Worm (Caenorhabditis elegans) whole organism, L1 larva: ENCODE measurements around the gene T09F5.1.

Experiments
- C04F5.9 ChIP-seq: sonication (generic microtip); optimal IDR thresholded peaks from 2 replicates; lab custom pipeline; 2016; ENCODE audit warnings: missing genetic modification characterization, missing compliant biosample characterization
- F16B12.6 ChIP-seq: fragments of 150-350 bp; optimal IDR thresholded peaks from 2 replicates; lab custom pipeline; 2014; ENCODE audit warnings: missing biosample characterization, missing genetic modification characterization
- aha-1 ChIP-seq: fragments of 150-350 bp; optimal IDR thresholded peaks from 2 replicates; lab custom pipeline; 2014; ENCODE audit warnings: missing biosample characterization, missing genetic modification characterization
- alr-1 ChIP-seq: fragments of 200-800 bp; sonication (Bioruptor generic); optimal IDR thresholded peaks from 2 replicates; lab custom pipeline; 2018; ENCODE audit warnings: borderline replicate concordance, mild to moderate bottlenecking, missing genetic modification characterization, missing compliant biosample characterization
- aly-2 ChIP-seq: fragments of 150-350 bp; optimal IDR thresholded peaks from 2 replicates; lab custom pipeline; 2014; ENCODE audit warnings: missing biosample characterization, missing genetic modification characterization
- ceh-63 ChIP-seq: fragments of 200-800 bp; sonication (Bioruptor generic); optimal IDR thresholded peaks from 2 replicates; lab custom pipeline; 2018; ENCODE audit warnings: mild to moderate bottlenecking, missing genetic modification characterization, missing compliant biosample characterization
- ceh-82 ChIP-seq, 3 experiments: fragments of 150-350 bp in 1 of 3; sonication (generic microtip) in 2 of 3; optimal IDR thresholded peaks; 2 replicates each; lab custom pipeline; 2014 to 2017; ENCODE audit warnings: missing biosample characterization in 3 of 3, missing genetic modification characterization in 3 of 3
- ceh-88 ChIP-seq: fragments of 200-800 bp; sonication (Bioruptor generic); IDR thresholded peaks from 2 replicates; pipeline ENCODE4 v1.3.6; 2022; ENCODE audit warnings: missing genetic modification characterization, missing compliant biosample characterization
- ceh-90 ChIP-seq: sonication (generic microtip); optimal IDR thresholded peaks from 2 replicates; lab custom pipeline; 2016; ENCODE audit warnings: missing genetic modification characterization, missing compliant biosample characterization
- dsc-1 ChIP-seq: sonication (generic microtip); optimal IDR thresholded peaks from 2 replicates; lab custom pipeline; 2016; ENCODE audit warnings: mild to moderate bottlenecking, missing genetic modification characterization, missing compliant biosample characterization
- efl-1 ChIP-seq, 4 experiments: fragments of 150-350 bp; optimal IDR thresholded peaks in 3 of 4; peaks in 1 of 4; 1 replicate in 1 of 4; 2 replicates in 3 of 4; lab custom pipeline; 2014; ENCODE audit warnings: missing biosample characterization in 2 of 4, missing genetic modification characterization in 2 of 4, missing genetic modification reagents in 2 of 4
- efl-3 ChIP-seq: fragments of 200-800 bp; sonication (Bioruptor generic); optimal IDR thresholded peaks from 2 replicates; lab custom pipeline; 2018; ENCODE audit warnings: mild to moderate bottlenecking, missing genetic modification characterization, missing compliant biosample characterization
- egl-27 ChIP-seq, 2 experiments: fragments of 150-350 bp in 1 of 2; sonication (generic microtip); optimal IDR thresholded peaks; 3 replicates each; lab custom pipeline; 2017 to 2018; ENCODE audit warnings: missing biosample characterization in 2 of 2, missing genetic modification characterization in 2 of 2, missing genetic modification reagents in 2 of 2
- elt-2 ChIP-seq: sonication (generic microtip); optimal IDR thresholded peaks from 2 replicates; lab custom pipeline; 2016; ENCODE audit warnings: missing genetic modification characterization, mild to moderate bottlenecking, inconsistent platforms, missing compliant biosample characterization, missing genetic modification reagents
- fos-1 ChIP-seq: fragments of 150-350 bp; optimal IDR thresholded peaks from 2 replicates; lab custom pipeline; 2014; ENCODE audit warnings: missing biosample characterization, missing genetic modification characterization
- hlh-4 ChIP-seq: sonication (generic microtip); optimal IDR thresholded peaks from 2 replicates; lab custom pipeline; 2016; ENCODE audit warnings: mild to moderate bottlenecking, missing genetic modification characterization, missing compliant biosample characterization
- hpl-2 ChIP-seq: fragments of 150-350 bp; optimal IDR thresholded peaks from 2 replicates; lab custom pipeline; 2014; ENCODE audit warnings: missing biosample characterization, missing genetic modification reagents, missing genetic modification characterization
- irx-1 ChIP-seq: sonication (generic microtip); optimal IDR thresholded peaks from 2 replicates; lab custom pipeline; 2016; ENCODE audit warnings: missing genetic modification characterization, missing compliant biosample characterization
- jun-1 ChIP-seq: fragments of 150-350 bp; optimal IDR thresholded peaks from 2 replicates; lab custom pipeline; 2014; ENCODE audit warnings: missing biosample characterization, missing genetic modification reagents, missing genetic modification characterization
- lin-14 ChIP-seq: fragments of 200-800 bp; sonication (Bioruptor generic); optimal IDR thresholded peaks from 2 replicates; lab custom pipeline; 2018; ENCODE audit warnings: mild to moderate bottlenecking, missing genetic modification characterization, moderate library complexity, missing compliant biosample characterization
- lin-35 ChIP-seq, 2 experiments: fragments of 150-350 bp; optimal IDR thresholded peaks; 2 replicates each; lab custom pipeline; 2014; ENCODE audit warnings: missing biosample characterization in 2 of 2, missing genetic modification characterization in 2 of 2, missing genetic modification reagents in 2 of 2
- lin-39 ChIP-seq: fragments of 150-350 bp; optimal IDR thresholded peaks from 2 replicates; lab custom pipeline; 2014; ENCODE audit warnings: missing biosample characterization, missing genetic modification reagents, missing genetic modification characterization
- lir-3 ChIP-seq: sonication (generic microtip); optimal IDR thresholded peaks from 2 replicates; lab custom pipeline; 2016; ENCODE audit warnings: mild to moderate bottlenecking, missing genetic modification characterization, moderate library complexity, missing compliant biosample characterization; ENCODE audit not compliant: poor library complexity
- nhr-11 ChIP-seq: fragments of 150-350 bp; optimal IDR thresholded peaks from 2 replicates; lab custom pipeline; 2014; ENCODE audit warnings: missing biosample characterization, missing genetic modification characterization
- nhr-19 ChIP-seq: fragments of 200-800 bp; sonication (Bioruptor generic); conservative IDR thresholded peaks from 2 replicates; pipeline ENCODE4 v1.3.6; 2022; ENCODE audit warnings: missing genetic modification characterization, missing compliant biosample characterization
- nhr-20 ChIP-seq: sonication (generic microtip); optimal IDR thresholded peaks from 2 replicates; lab custom pipeline; 2016; ENCODE audit warnings: mild to moderate bottlenecking, missing genetic modification characterization, missing compliant biosample characterization
- nhr-28 ChIP-seq: fragments of 150-350 bp; optimal IDR thresholded peaks from 2 replicates; lab custom pipeline; 2014; ENCODE audit warnings: missing biosample characterization, missing genetic modification characterization
- nhr-77 ChIP-seq: fragments of 150-350 bp; optimal IDR thresholded peaks from 2 replicates; lab custom pipeline; 2014; ENCODE audit warnings: missing biosample characterization, missing genetic modification characterization
- nhr-84 ChIP-seq: sonication (generic microtip); optimal IDR thresholded peaks from 2 replicates; lab custom pipeline; 2017; ENCODE audit warnings: missing biosample characterization, missing genetic modification characterization
- nhr-85 ChIP-seq: sonication (generic microtip); peaks from one replicate; lab custom pipeline; 2016; ENCODE audit warnings: missing genetic modification characterization, inconsistent platforms, missing compliant biosample characterization
- pag-3 ChIP-seq: sonication (generic microtip); optimal IDR thresholded peaks from 2 replicates; lab custom pipeline; 2017; ENCODE audit warnings: missing genetic modification characterization, mild to moderate bottlenecking, missing compliant biosample characterization, antibody characterized with exemption, borderline replicate concordance; ENCODE audit not compliant: insufficient read depth
- rnt-1 ChIP-seq: sonication (generic microtip); optimal IDR thresholded peaks from 2 replicates; lab custom pipeline; 2016; ENCODE audit warnings: mild to moderate bottlenecking, missing genetic modification characterization, moderate library complexity, missing compliant biosample characterization
- skn-1 ChIP-seq: fragments of 150-350 bp; optimal IDR thresholded peaks from 2 replicates; lab custom pipeline; 2014; ENCODE audit warnings: missing biosample characterization, missing genetic modification characterization
- snu-23 ChIP-seq: sonication (generic microtip); optimal IDR thresholded peaks from 2 replicates; lab custom pipeline; 2016; ENCODE audit warnings: missing genetic modification characterization, missing compliant biosample characterization
- sptf-1 ChIP-seq: fragments of 150-350 bp; optimal IDR thresholded peaks from 2 replicates; lab custom pipeline; 2014; ENCODE audit warnings: missing biosample characterization, missing genetic modification characterization
- sup-37 ChIP-seq: fragments of 200-800 bp; sonication (Bioruptor generic); optimal IDR thresholded peaks from 2 replicates; lab custom pipeline; 2018; ENCODE audit warnings: mild to moderate bottlenecking, missing genetic modification characterization, missing compliant biosample characterization
- tbx-2 ChIP-seq: sonication (generic microtip); optimal IDR thresholded peaks from 2 replicates; lab custom pipeline; 2016; ENCODE audit warnings: missing genetic modification characterization, missing compliant biosample characterization
- tlp-1 ChIP-seq: fragments of 150-350 bp; optimal IDR thresholded peaks from 2 replicates; lab custom pipeline; 2014; ENCODE audit warnings: missing biosample characterization, missing genetic modification characterization
- unc-130 ChIP-seq: fragments of 150-350 bp; optimal IDR thresholded peaks from 2 replicates; lab custom pipeline; 2017; ENCODE audit warnings: missing biosample characterization, missing genetic modification characterization, inconsistent platforms
- unc-30 ChIP-seq: sonication (generic microtip); optimal IDR thresholded peaks from 2 replicates; lab custom pipeline; 2017; ENCODE audit warnings: missing biosample characterization, missing genetic modification characterization
- unc-86 ChIP-seq: sonication (generic microtip); optimal IDR thresholded peaks from 2 replicates; lab custom pipeline; 2016; ENCODE audit warnings: missing genetic modification characterization, missing compliant biosample characterization
- xbp-1 ChIP-seq: sonication (generic microtip); optimal IDR thresholded peaks from 2 replicates; lab custom pipeline; 2016; ENCODE audit warnings: missing genetic modification characterization, missing compliant biosample characterization
- ztf-4 ChIP-seq: fragments of 150-350 bp; optimal IDR thresholded peaks from 2 replicates; lab custom pipeline; 2014; ENCODE audit warnings: missing biosample characterization, missing genetic modification characterization

T09F5.1 gene

ce11 chrV:15143798-15144197, 5.1 kb upstream of the T09F5.1 start, which contains the start of gene K08F9.4 (continued):
- TF ChIP-seq alr-1 (tag; lab: Kevin White, UChicago) (no peak), ztf-4 (no peak), C04F5.9 (tag; lab: Kevin White, UChicago) (no peak), lin-39 (tag; lab: Kevin White, UChicago) (no peak), jun-1 (tag; lab: Kevin White, UChicago) (no peak), unc-86 (tag; lab: Kevin White, UChicago) (peak; percentile 38), dsc-1 (tag; lab: Kevin White, UChicago) (no peak), ceh-82 (tag; optimal IDR thresholded peaks at IDR 0.05; lab: Kevin White, UChicago) (peak; percentile 24 to 71 (median 55)), snu-23 (peak; percentile 79), elt-2 (tag; lab: Kevin White, UChicago) (no peak), aha-1 (tag; lab: Kevin White, UChicago) (no peak), nhr-84 (no peak), nhr-85 (tag; lab: Kevin White, UChicago) (peak; percentile 89), nhr-77 (tag; lab: Kevin White, UChicago) (no peak), lin-35 (GFP tag; optimal IDR thresholded peaks at IDR 0.05; lab: Kevin White, UChicago) (peak; percentile 75 to 85), pag-3 (tag; lab: Kevin White, UChicago) (no peak), aly-2 (tag; lab: Kevin White, UChicago) (no peak), ceh-63 (GFP tag; lab: Kevin White, UChicago) (no peak), nhr-28 (tag; lab: Kevin White, UChicago) (no peak), egl-27 (tag; optimal IDR thresholded peaks at IDR 0.05; lab: Kevin White, UChicago) (no peak), F16B12.6 (tag; lab: Kevin White, UChicago) (peak; percentile 38), lir-3 (peak; percentile 46), ceh-88 (GFP tag; lab: Robert Waterston, UW) (no peak), hpl-2 (GFP tag; lab: Kevin White, UChicago) (no peak), tlp-1 (tag; lab: Kevin White, UChicago) (no peak), xbp-1 (tag; lab: Kevin White, UChicago) (peak; percentile 63), nhr-11 (no peak), nhr-20 (tag; lab: Kevin White, UChicago) (peak; percentile 68), sptf-1 (tag; lab: Kevin White, UChicago) (no peak), efl-3 (no peak), sup-37 (GFP tag; lab: Kevin White, UChicago) (no peak), ceh-90 (no peak), skn-1 (peak; percentile 70), irx-1 (tag; lab: Kevin White, UChicago) (peak; percentile 0), nhr-19 (no peak), rnt-1 (peak; percentile 73)
- TF ChIP-seq, all 84 proteins: peak for 33

- no peak for TF ChIP-seq hlh-4 (tag; lab: Kevin White, UChicago)
- no peak for TF ChIP-seq efl-3
- TF ChIP-seq elt-2 (tag; lab: Kevin White, UChicago), result no peak
- TF ChIP-seq unc-130 (tag; lab: Kevin White, UChicago), result no peak
- no peak for TF ChIP-seq alr-1 (tag; lab: Kevin White, UChicago)
- TF ChIP-seq lin-14 (GFP tag; lab: Kevin White, UChicago), result no peak
- TF ChIP-seq tbx-2 (tag; lab: Kevin White, UChicago), result no peak
- no peak for TF ChIP-seq fos-1 (tag; lab: Kevin White, UChicago)
- TF ChIP-seq unc-30 (tag; lab: Kevin White, UChicago), result no peak
- TF ChIP-seq efl-1 (optimal IDR thresholded peaks at IDR 0.05; lab: Kevin White, UChicago), result no peak
- TF ChIP-seq efl-1 (GFP tag; optimal IDR thresholded peaks at IDR 0.05 in 1 of 2; lab: Kevin White, UChicago), result no peak
These were observed 1.1 kb upstream of the T09F5.1 start, which contains the start of gene T09F5.20 for ce11 chrV:15147776-15148175. TSS of gene T09F5.20 (minus strand) at chrV:15147876.
